Fruit fly (Drosophila melanogaster) Kc167 (cell line): ENCODE data around the gene spn-D.

ENCODE experiments used
- Myc ChIP-seq: fragments of >200 bp; optimal IDR thresholded peaks from 2 replicates; lab custom pipeline; 2017; ENCODE audit warnings: missing external identifiers
- h ChIP-seq: fragments of >200 bp; optimal IDR thresholded peaks from 3 replicates; lab custom pipeline; 2018; ENCODE audit warnings: missing external identifiers
- psq ChIP-seq: fragments of >200 bp; optimal IDR thresholded peaks from 2 replicates; lab custom pipeline; 2017; ENCODE audit warnings: missing external identifiers
- ttk ChIP-seq: sonication (Bioruptor generic); optimal IDR thresholded peaks from 2 replicates; lab custom pipeline; 2017; ENCODE audit warnings: missing external identifiers

dm6 chr3R:27129580-27130385, 35.7 kb upstream of the spn-D start:
- no peak for TF ChIP-seq psq (lab: Kevin White, UChicago)
- no peak for TF ChIP-seq h (lab: Kevin White, UChicago)
- TF ChIP-seq ttk (lab: Kevin White, UChicago): no peak
- TF ChIP-seq Myc (lab: Kevin White, UChicago): no peak
